Fruit fly (Drosophila melanogaster) whole organism, embryonic: ENCODE data around the gene CG32767.

Source experiments
- Adf1 ChIP-seq: fragments of 200-800 bp; sonication (Bioruptor generic); IDR thresholded peaks from 2 replicates; pipeline ENCODE4 v1.3.6; 2022; ENCODE audit warnings: missing biosample characterization, missing genetic modification characterization
- CG10543 ChIP-seq: fragments of 200-800 bp; sonication (Bioruptor generic); optimal IDR thresholded peaks from 3 replicates; lab custom pipeline; 2017; ENCODE audit warnings: missing biosample characterization, mild to moderate bottlenecking, missing genetic modification characterization, moderate library complexity
- CG13775 ChIP-seq: fragments of 200-800 bp; sonication (Bioruptor generic); optimal IDR thresholded peaks from 3 replicates; lab custom pipeline; 2017; ENCODE audit warnings: missing biosample characterization, mild to moderate bottlenecking, missing genetic modification characterization
- CG15011 ChIP-seq: fragments of 200-800 bp; sonication (Bioruptor generic); optimal IDR thresholded peaks from 3 replicates; lab custom pipeline; 2018; ENCODE audit warnings: missing biosample characterization, mild to moderate bottlenecking, missing genetic modification characterization
- CG1529 ChIP-seq: fragments of 200-800 bp; sonication (Bioruptor generic); optimal IDR thresholded peaks from 3 replicates; lab custom pipeline; 2018; ENCODE audit warnings: missing biosample characterization, missing genetic modification characterization
- CG18764 ChIP-seq: fragments of 200-800 bp; sonication (Bioruptor generic); optimal IDR thresholded peaks from 3 replicates; lab custom pipeline; 2016; ENCODE audit warnings: missing biosample characterization, missing genetic modification characterization
- CG2202 ChIP-seq: fragments of 200-800 bp; sonication (Bioruptor generic); optimal IDR thresholded peaks from 2 replicates; lab custom pipeline; 2018; ENCODE audit warnings: missing biosample characterization, mild to moderate bottlenecking, missing genetic modification characterization
- CG30403 ChIP-seq: fragments of 200-800 bp; sonication (Bioruptor generic); optimal IDR thresholded peaks from 3 replicates; lab custom pipeline; 2016; ENCODE audit warnings: missing biosample characterization, missing genetic modification characterization
- CG31365 ChIP-seq: fragments of 200-800 bp; sonication (Bioruptor generic); optimal IDR thresholded peaks from 2 replicates; lab custom pipeline; 2018; ENCODE audit warnings: missing biosample characterization, mild to moderate bottlenecking, missing genetic modification characterization
- CG32532 ChIP-seq: fragments of 200-800 bp; sonication (Bioruptor generic); IDR thresholded peaks from 2 replicates; pipeline ENCODE4 v1.3.6; 2022; ENCODE audit warnings: missing biosample characterization, missing genetic modification characterization
- CG4282 ChIP-seq: fragments of 200-800 bp; sonication (Bioruptor generic); optimal IDR thresholded peaks from 2 replicates; lab custom pipeline; 2016; ENCODE audit warnings: missing biosample characterization, missing genetic modification characterization
- CG4360 ChIP-seq: fragments of 200-800 bp; sonication (Bioruptor generic); IDR thresholded peaks from 2 replicates; pipeline ENCODE4 v1.3.6; 2022; ENCODE audit warnings: missing biosample characterization, missing genetic modification characterization
- CG43689 ChIP-seq: fragments of 200-800 bp; sonication (Bioruptor generic); IDR thresholded peaks from 2 replicates; pipeline ENCODE4 v1.3.6; 2022; ENCODE audit warnings: missing biosample characterization, missing genetic modification characterization
- CG4424 ChIP-seq: fragments of 200-800 bp; sonication (Bioruptor generic); optimal IDR thresholded peaks from 3 replicates; lab custom pipeline; 2016; ENCODE audit warnings: missing biosample characterization, missing genetic modification characterization
- CG6689 ChIP-seq: fragments of 200-800 bp; sonication (Bioruptor generic); IDR thresholded peaks from 2 replicates; pipeline ENCODE4 v1.3.6; 2022; ENCODE audit warnings: missing biosample characterization, missing genetic modification characterization
- CG9876 ChIP-seq: fragments of 200-800 bp; sonication (Bioruptor generic); optimal IDR thresholded peaks from 2 replicates; lab custom pipeline; 2016; ENCODE audit warnings: missing biosample characterization, missing genetic modification characterization
- CG9932 ChIP-seq: fragments of 200-800 bp; sonication (Bioruptor generic); IDR thresholded peaks from 2 replicates; pipeline ENCODE4 v1.3.6; 2022; ENCODE audit warnings: missing biosample characterization, missing genetic modification characterization
- Dp ChIP-seq: fragments of 200-800 bp; sonication (Bioruptor generic); optimal IDR thresholded peaks from 2 replicates; lab custom pipeline; 2018; ENCODE audit warnings: missing biosample characterization, mild to moderate bottlenecking, missing genetic modification characterization, moderate library complexity
- Drgx ChIP-seq: fragments of 200-800 bp; sonication (Bioruptor generic); IDR thresholded peaks from 2 replicates; pipeline ENCODE4 v1.3.6; 2022; ENCODE audit warnings: missing biosample characterization, missing genetic modification characterization
- Fer3 ChIP-seq: fragments of 200-800 bp; sonication (Bioruptor generic); optimal IDR thresholded peaks from 2 replicates; lab custom pipeline; 2018; ENCODE audit warnings: missing biosample characterization, mild to moderate bottlenecking, missing genetic modification characterization, moderate library complexity
- Gug ChIP-seq: fragments of 200-800 bp; sonication (Bioruptor generic); IDR thresholded peaks from 4 replicates; pipeline ENCODE4 v1.3.6; 2022; ENCODE audit warnings: missing biosample characterization, missing genetic modification characterization
- Hmr ChIP-seq: fragments of 200-800 bp; sonication (Bioruptor generic); optimal IDR thresholded peaks from 3 replicates; lab custom pipeline; 2017; ENCODE audit warnings: mild to moderate bottlenecking, missing biosample characterization, missing genetic modification reagents, missing genetic modification characterization
- Hmx ChIP-seq: fragments of 200-800 bp; sonication (Bioruptor generic); optimal IDR thresholded peaks from 2 replicates; lab custom pipeline; 2016; ENCODE audit warnings: missing biosample characterization, missing genetic modification characterization
- Kr ChIP-seq: fragments of 200-800 bp; sonication (Bioruptor generic); optimal IDR thresholded peaks from 2 replicates; lab custom pipeline; 2017; ENCODE audit warnings: missing biosample characterization, mild to moderate bottlenecking, missing genetic modification characterization
- Mad ChIP-seq: fragments of 200-800 bp; sonication (Bioruptor generic); optimal IDR thresholded peaks from 2 replicates; lab custom pipeline; 2016; ENCODE audit warnings: missing biosample characterization, missing genetic modification characterization
- NC2β ChIP-seq: fragments of 200-800 bp; sonication (Bioruptor generic); optimal IDR thresholded peaks from 2 replicates; lab custom pipeline; 2016; ENCODE audit warnings: missing biosample characterization, missing genetic modification characterization
- NK7.1 ChIP-seq: fragments of 200-800 bp; sonication (Bioruptor generic); optimal IDR thresholded peaks from 3 replicates; lab custom pipeline; 2016; ENCODE audit warnings: missing biosample characterization, missing genetic modification characterization
- Nf-YB ChIP-seq: fragments of 200-800 bp; sonication (Bioruptor generic); optimal IDR thresholded peaks from 3 replicates; lab custom pipeline; 2019; ENCODE audit warnings: missing biosample characterization, mild to moderate bottlenecking, missing genetic modification characterization, moderate library complexity
- NfI ChIP-seq: fragments of 200-800 bp; sonication (Bioruptor generic); optimal IDR thresholded peaks from 3 replicates; lab custom pipeline; 2018; ENCODE audit warnings: missing biosample characterization, mild to moderate bottlenecking, missing genetic modification characterization, moderate library complexity
- PHDP ChIP-seq: fragments of 200-800 bp; sonication (Bioruptor generic); optimal IDR thresholded peaks from 3 replicates; lab custom pipeline; 2018; ENCODE audit warnings: missing biosample characterization, mild to moderate bottlenecking, missing genetic modification characterization, moderate library complexity
- Ravus ChIP-seq: fragments of 200-800 bp; sonication (Bioruptor generic); IDR thresholded peaks from 2 replicates; pipeline ENCODE4 v1.3.6; 2022; ENCODE audit warnings: missing biosample characterization, missing genetic modification characterization
- Sry-δ ChIP-seq: fragments of 200-800 bp; sonication (Bioruptor generic); optimal IDR thresholded peaks from 2 replicates; lab custom pipeline; 2016; ENCODE audit warnings: missing biosample characterization, missing genetic modification characterization
- Trl ChIP-seq, 3 experiments: fragments of >200 bp in 2 of 3; fragments of 200-800 bp in 1 of 3; sonication (Bioruptor generic) in 1 of 3; optimal IDR thresholded peaks; 2 replicates in 1 of 3; 3 replicates in 2 of 3; lab custom pipeline; 2016 to 2017; ENCODE audit warnings: missing biosample characterization in 1 of 3, missing genetic modification characterization in 1 of 3
- ac ChIP-seq: fragments of 200-800 bp; sonication (Bioruptor generic); optimal IDR thresholded peaks from 3 replicates; lab custom pipeline; 2017; ENCODE audit warnings: missing biosample characterization, mild to moderate bottlenecking, missing genetic modification characterization
- ash1 ChIP-seq: fragments of 200-800 bp; sonication (Bioruptor generic); optimal IDR thresholded peaks from 2 replicates; lab custom pipeline; 2018; ENCODE audit warnings: missing biosample characterization, mild to moderate bottlenecking, missing genetic modification characterization
- btn ChIP-seq: fragments of 200-800 bp; sonication (Bioruptor generic); optimal IDR thresholded peaks from 2 replicates; lab custom pipeline; 2016; ENCODE audit warnings: missing biosample characterization, missing genetic modification characterization
- dysf ChIP-seq: fragments of 200-800 bp; sonication (Bioruptor generic); IDR thresholded peaks from 3 replicates; pipeline ENCODE4 v1.3.6; 2022; ENCODE audit warnings: missing biosample characterization, missing genetic modification characterization
- en ChIP-seq: fragments of 200-800 bp; sonication (Bioruptor generic); optimal IDR thresholded peaks from 2 replicates; lab custom pipeline; 2016; ENCODE audit warnings: missing biosample characterization, missing genetic modification characterization
- fd96Cb ChIP-seq: fragments of 200-800 bp; sonication (Bioruptor generic); optimal IDR thresholded peaks from 2 replicates; lab custom pipeline; 2018; ENCODE audit warnings: missing biosample characterization, mild to moderate bottlenecking, missing genetic modification characterization, moderate library complexity
- her ChIP-seq: fragments of 200-800 bp; sonication (Bioruptor generic); optimal IDR thresholded peaks from 2 replicates; lab custom pipeline; 2016; ENCODE audit warnings: missing biosample characterization, missing genetic modification characterization
- inv ChIP-seq: fragments of 200-800 bp; sonication (Bioruptor generic); IDR thresholded peaks from 2 replicates; pipeline ENCODE4 v1.3.6; 2022; ENCODE audit warnings: missing biosample characterization, missing genetic modification characterization; ENCODE audit not compliant: partially characterized antibody
- lilli ChIP-seq: fragments of 200-800 bp; sonication (Bioruptor generic); optimal IDR thresholded peaks from 3 replicates; lab custom pipeline; 2016; ENCODE audit warnings: missing biosample characterization, missing genetic modification characterization
- mld ChIP-seq: fragments of 200-800 bp; sonication (Bioruptor generic); IDR thresholded peaks from 3 replicates; pipeline ENCODE4 v1.3.6; 2022; ENCODE audit warnings: missing biosample characterization, missing genetic modification characterization; ENCODE audit not compliant: partially characterized antibody
- pita ChIP-seq: fragments of 200-800 bp; sonication (Bioruptor generic); optimal IDR thresholded peaks from 2 replicates; lab custom pipeline; 2017; ENCODE audit warnings: missing biosample characterization, mild to moderate bottlenecking, missing genetic modification characterization
- prd ChIP-seq, 3 experiments: fragments of >200 bp in 2 of 3; fragments of 200-800 bp in 1 of 3; sonication (Bioruptor generic) in 1 of 3; optimal IDR thresholded peaks in 2 of 3; IDR thresholded peaks in 1 of 3; 2 replicates in 2 of 3; 3 replicates in 1 of 3; pipeline versions ENCODE4 v1.3.6 to Lab custom; 2017 to 2022; ENCODE audit warnings: missing biosample characterization in 1 of 3, missing genetic modification characterization in 1 of 3
- sima ChIP-seq: fragments of 200-800 bp; sonication (Bioruptor generic); optimal IDR thresholded peaks from 2 replicates; lab custom pipeline; 2016; ENCODE audit warnings: missing biosample characterization, missing genetic modification characterization
- so ChIP-seq: fragments of 200-800 bp; sonication (Bioruptor generic); IDR thresholded peaks from 3 replicates; pipeline ENCODE4 v1.3.6; 2022; ENCODE audit warnings: missing biosample characterization, missing genetic modification characterization
- twi ChIP-seq: fragments of 200-800 bp; optimal IDR thresholded peaks from 2 replicates; lab custom pipeline; 2019; ENCODE audit warnings: missing biosample characterization, mild to moderate bottlenecking, missing genetic modification characterization, moderate library complexity
- unc-4 ChIP-seq: fragments of 200-800 bp; sonication (Bioruptor generic); IDR thresholded peaks from 2 replicates; pipeline ENCODE4 v1.3.6; 2022; ENCODE audit warnings: missing biosample characterization, missing genetic modification characterization; ENCODE audit not compliant: partially characterized antibody
- wdn ChIP-seq: fragments of 200-800 bp; sonication (Bioruptor generic); IDR thresholded peaks from 2 replicates; pipeline ENCODE4 v1.3.6; 2022; ENCODE audit warnings: missing biosample characterization, missing genetic modification characterization
- zfh1 ChIP-seq: fragments of 200-800 bp; sonication (Bioruptor generic); IDR thresholded peaks from 3 replicates; pipeline ENCODE4 v1.3.6; 2022; ENCODE audit warnings: missing biosample characterization, missing genetic modification characterization

Gene CG32767

DNA sequence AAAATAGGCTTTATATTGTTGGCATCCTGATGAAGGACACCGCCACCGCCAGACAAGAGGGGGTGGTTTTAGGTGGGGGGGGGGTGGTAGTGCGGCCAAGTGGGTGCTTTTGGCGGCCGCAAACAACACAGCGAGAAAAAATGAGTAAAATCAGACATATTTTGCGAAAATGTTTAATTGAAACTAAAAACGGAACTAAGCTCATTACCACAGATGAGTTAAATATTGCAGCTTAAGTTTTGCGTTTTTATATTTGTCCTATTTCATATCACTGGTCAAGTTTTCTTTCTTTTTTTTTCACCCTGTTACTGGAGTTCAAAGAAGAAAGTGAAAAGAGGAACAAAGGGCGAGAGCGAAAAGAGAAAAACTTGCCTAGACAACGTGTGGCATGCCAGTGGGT is 9.4 kb upstream of the CG32767 start (continued):
- TF ChIP-seq Nf-YB (GFP tag; lab: Kevin White, UChicago) (peak; percentile 43), Hmx (GFP tag; lab: Kevin White, UChicago) (no peak), Ravus (GFP tag; lab: Robert Waterston, UW) (no peak), lilli (GFP tag; lab: Kevin White, UChicago) (peak; percentile 53), so (GFP tag; lab: Robert Waterston, UW) (peak; percentile 71; the same call in 2 of the 3 replicates), Dp (no peak), CG2202 (peak; percentile 29), CG31365 (tag; lab: Kevin White, UChicago) (peak; percentile 33), ac (GFP tag; lab: Kevin White, UChicago) (no peak), her (peak; percentile 62), CG30403 (GFP tag; lab: Kevin White, UChicago) (peak; percentile 71), Adf1 (no peak), zfh1 (GFP tag; lab: Robert Waterston, UW) (peak; percentile 64; the same call in 2 of the 3 replicates), Mad (peak; percentile 28), CG4360 (no peak), Sry-δ (GFP tag; lab: Kevin White, UChicago) (peak; percentile 12), ash1 (GFP tag; lab: Kevin White, UChicago) (no peak), CG9932 (GFP tag; lab: Robert Waterston, UW) (peak; percentile 54), CG15011 (GFP tag; lab: Kevin White, UChicago) (peak; percentile 61), en (no peak), prd (optimal IDR thresholded peaks at IDR 0.05; lab: Kevin White, UChicago) (no peak), prd (GFP tag; IDR thresholded peaks at IDR 0.05; lab: Robert Waterston, UW) (peak; percentile 81), sima (GFP tag; lab: Kevin White, UChicago) (no peak), Hmr (peak; percentile 89), unc-4 (GFP tag; lab: Robert Waterston, UW) (no peak), PHDP (tag; lab: Kevin White, UChicago) (peak; percentile 72), twi (tag; lab: Kevin White, UChicago) (no peak), pita (no peak), Gug (GFP tag; lab: Robert Waterston, UW) (peak; percentile 47; the same call in 1 of the 4 replicates), dysf (GFP tag; lab: Robert Waterston, UW) (peak; percentile 79), wdn (GFP tag; lab: Robert Waterston, UW) (peak; percentile 63), CG13775 (GFP tag; lab: Kevin White, UChicago) (peak; percentile 53), CG32532 (peak; percentile 71), NfI (GFP tag; lab: Kevin White, UChicago) (peak; percentile 72), mld (no peak), Fer3 (tag; lab: Kevin White, UChicago) (peak; percentile 74), CG10543 (GFP tag; lab: Kevin White, UChicago) (peak; percentile 31), Kr (no peak), CG4282 (GFP tag; lab: Kevin White, UChicago) (no peak), fd96Cb (tag; lab: Kevin White, UChicago) (peak; percentile 66), CG6689 (GFP tag; lab: Robert Waterston, UW) (peak; percentile 80), btn (GFP tag; lab: Kevin White, UChicago) (peak; percentile 21), Drgx (no peak), CG43689 (GFP tag; lab: Robert Waterston, UW) (0 out of 2 replicates have a peak, but pooled peaks have one; percentile 23), CG18764 (peak; percentile 36), CG4424 (GFP tag; lab: Kevin White, UChicago) (peak; percentile 70), CG9876 (GFP tag; lab: Kevin White, UChicago) (peak; percentile 9), NK7.1 (GFP tag; lab: Kevin White, UChicago) (no peak), CG1529 (peak; percentile 49), Trl (optimal IDR thresholded peaks at IDR 0.05; lab: Kevin White, UChicago) (no peak), Trl (GFP tag; optimal IDR thresholded peaks at IDR 0.05; lab: Kevin White, UChicago) (peak; percentile 56), NC2β (GFP tag; lab: Kevin White, UChicago) (no peak), inv (GFP tag; lab: Robert Waterston, UW) (no peak)
